Worm (Caenorhabditis elegans) whole organism, midembryonic: ENCODE results near the gene Y54G9A.7.

Source experiments
- T22C8.4 ChIP-seq: fragments of 200-800 bp; sonication (Bioruptor generic); IDR thresholded peaks from 2 replicates; pipeline ENCODE4 v1.3.6; 2022; ENCODE audit warnings: missing genetic modification characterization, missing compliant biosample characterization
- cog-1 ChIP-seq: sonication (generic microtip); optimal IDR thresholded peaks from 2 replicates; lab custom pipeline; 2016; ENCODE audit warnings: missing genetic modification characterization, missing compliant biosample characterization
- flt-1 ChIP-seq: fragments of 200-800 bp; sonication (Bioruptor generic); IDR thresholded peaks from 2 replicates; pipeline ENCODE4 v1.3.6; 2022; ENCODE audit warnings: missing genetic modification characterization, missing compliant biosample characterization
- klf-2 ChIP-seq: fragments of 200-800 bp; sonication (Bioruptor generic); conservative IDR thresholded peaks from 2 replicates; pipeline ENCODE4 v1.3.6; 2022; ENCODE audit warnings: missing genetic modification reagents, missing genetic modification characterization, missing compliant biosample characterization
- med-1 ChIP-seq: sonication (generic microtip); optimal IDR thresholded peaks from 2 replicates; lab custom pipeline; 2017; ENCODE audit warnings: missing genetic modification characterization, mild to moderate bottlenecking, missing compliant biosample characterization, antibody characterized with exemption, missing genetic modification reagents; ENCODE audit not compliant: insufficient read depth
- ref-1 ChIP-seq: fragments of 200-800 bp; sonication (Bioruptor generic); conservative IDR thresholded peaks from 2 replicates; pipeline ENCODE4 v1.3.6; 2022; ENCODE audit warnings: missing genetic modification reagents, missing genetic modification characterization, missing compliant biosample characterization
- tab-1 ChIP-seq: fragments of 200-800 bp; sonication (Bioruptor generic); IDR thresholded peaks from 2 replicates; pipeline ENCODE4 v1.3.6; 2022; ENCODE audit warnings: missing genetic modification characterization, missing compliant biosample characterization
- ztf-23 ChIP-seq: fragments of 200-800 bp; sonication (Bioruptor generic); IDR thresholded peaks from 2 replicates; pipeline ENCODE4 v1.3.6; 2022; ENCODE audit warnings: missing genetic modification reagents, missing genetic modification characterization, missing compliant biosample characterization
- ztf-29 ChIP-seq: fragments of 200-800 bp; sonication (Bioruptor generic); IDR thresholded peaks from 2 replicates; pipeline ENCODE4 v1.3.6; 2022; ENCODE audit warnings: missing genetic modification reagents, missing genetic modification characterization, missing compliant biosample characterization

The Y54G9A.7 gene

ce11 chrII:13697691-13698090 is 27.9 kb downstream of the Y54G9A.7 start:
- TF ChIP-seq tab-1 (GFP tag; lab: Robert Waterston, UW) (no peak), ref-1 (GFP tag; lab: Robert Waterston, UW) (no peak), med-1 (GFP tag; lab: Kevin White, UChicago) (no peak), cog-1 (tag; lab: Kevin White, UChicago) (no peak), flt-1 (no peak), ztf-29 (no peak), T22C8.4 (GFP tag; lab: Robert Waterston, UW) (no peak), ztf-23 (GFP tag; lab: Robert Waterston, UW) (no peak), klf-2 (no peak)

- TF ChIP-seq tab-1 (GFP tag; lab: Robert Waterston, UW) (no peak), med-1 (GFP tag; lab: Kevin White, UChicago) (no peak)
Observed at ce11 chrII:13695343-13696332, 30.0 kb downstream of the Y54G9A.7 start, which contains the start of gene kqt-3. Gene kqt-3 (plus strand): TSS chrII:13696282.

- TF ChIP-seq T22C8.4 (GFP tag; lab: Robert Waterston, UW) = no peak
- TF ChIP-seq flt-1 = no peak
- TF ChIP-seq med-1 (GFP tag; lab: Kevin White, UChicago) = no peak
- no peak for TF ChIP-seq klf-2
- no peak for TF ChIP-seq ztf-29
- TF ChIP-seq ref-1 (GFP tag; lab: Robert Waterston, UW) = no peak
- TF ChIP-seq cog-1 (tag; lab: Kevin White, UChicago) = no peak
- no peak for TF ChIP-seq ztf-23 (GFP tag; lab: Robert Waterston, UW)
Observed at ce11 chrII:13694712-13695111, 30.9 kb downstream of the Y54G9A.7 start, which contains the start of gene rpoa-1. Gene rpoa-1 (minus strand): TSS chrII:13694795.

- TF ChIP-seq flt-1 (no peak), ref-1 (GFP tag; lab: Robert Waterston, UW) (no peak), ztf-29 (no peak), med-1 (GFP tag; lab: Kevin White, UChicago) (no peak), ztf-23 (GFP tag; lab: Robert Waterston, UW) (no peak), cog-1 (tag; lab: Kevin White, UChicago) (no peak), T22C8.4 (GFP tag; lab: Robert Waterston, UW) (no peak), tab-1 (GFP tag; lab: Robert Waterston, UW) (no peak), klf-2 (no peak)
Observed at ce11 chrII:13685581-13685980, 40.0 kb downstream of the Y54G9A.7 start.

- no peak for TF ChIP-seq klf-2
- TF ChIP-seq T22C8.4 (GFP tag; lab: Robert Waterston, UW) = no peak
- TF ChIP-seq med-1 (GFP tag; lab: Kevin White, UChicago) = no peak
- TF ChIP-seq flt-1 = no peak
- TF ChIP-seq cog-1 (tag; lab: Kevin White, UChicago) = no peak
- no peak for TF ChIP-seq ztf-23 (GFP tag; lab: Robert Waterston, UW)
Observed at ce11 chrII:13681063-13681462, 44.5 kb downstream of the Y54G9A.7 start.

ce11 chrII:13679775-13680320 is 45.8 kb downstream of the Y54G9A.7 start:
- TF ChIP-seq ztf-29 (no peak), tab-1 (GFP tag; lab: Robert Waterston, UW) (no peak), med-1 (GFP tag; lab: Kevin White, UChicago) (no peak), cog-1 (tag; lab: Kevin White, UChicago) (no peak), ref-1 (GFP tag; lab: Robert Waterston, UW) (no peak), T22C8.4 (GFP tag; lab: Robert Waterston, UW) (no peak), flt-1 (no peak), ztf-23 (GFP tag; lab: Robert Waterston, UW) (no peak), klf-2 (no peak)

- no peak for TF ChIP-seq ztf-29
Observed at ce11 chrII:13678555-13679119, 47.0 kb downstream of the Y54G9A.7 start.

- no peak for TF ChIP-seq ztf-23 (GFP tag; lab: Robert Waterston, UW)
- TF ChIP-seq flt-1 = no peak
Observed at ce11 chrII:13677927-13678326, 47.7 kb downstream of the Y54G9A.7 start.

ce11 chrII:13675212-13675611 is 50.4 kb downstream of the Y54G9A.7 start:
- TF ChIP-seq ztf-23 (GFP tag; lab: Robert Waterston, UW) (no peak), ztf-29 (no peak), flt-1 (no peak), klf-2 (no peak), ref-1 (GFP tag; lab: Robert Waterston, UW) (no peak), med-1 (GFP tag; lab: Kevin White, UChicago) (no peak), T22C8.4 (GFP tag; lab: Robert Waterston, UW) (no peak), cog-1 (tag; lab: Kevin White, UChicago) (no peak), tab-1 (GFP tag; lab: Robert Waterston, UW) (no peak)
